Fruit fly (Drosophila melanogaster): Measurements from ENCODE around the gene CG32085.
A peak's percentile ranks its signal among the peaks of the same experiment; 100 is the strongest.

CG32085 gene

dm6 chr3L:11707978-11708632 lies 28.0 kb upstream of the CG32085 start, which contains the start of gene CG11658 (continued):
- TF ChIP-seq CG7357 (GFP tag; IDR thresholded peaks at IDR 0.05) (no peak), so (GFP tag; IDR thresholded peaks at IDR 0.05) (0 out of 3 replicates have a peak, but pooled peaks have one; percentile 14), zen2 (GFP tag; IDR thresholded peaks at IDR 0.05; ENCODE audit: partially characterized antibody) (peak; percentile 40), chn (GFP tag; optimal IDR thresholded peaks at IDR 0.05) (no peak), fd96Cb (tag; optimal IDR thresholded peaks at IDR 0.05) (no peak), Dip2 (GFP tag; IDR thresholded peaks at IDR 0.05) (no peak), Gug (GFP tag; IDR thresholded peaks at IDR 0.05) (peak; percentile 36; the same call in 3 of the 4 replicates), lilli (GFP tag; optimal IDR thresholded peaks at IDR 0.05) (peak; percentile 0), dimm (GFP tag; IDR thresholded peaks at IDR 0.05) (no peak), CG4820 (GFP tag; optimal IDR thresholded peaks at IDR 0.05) (no peak), CG14441 (GFP tag; IDR thresholded peaks at IDR 0.05) (no peak), kni (GFP tag; optimal IDR thresholded peaks at IDR 0.05) (peak; percentile 57), CG6791 (GFP tag; IDR thresholded peaks at IDR 0.05; ENCODE audit: partially characterized antibody) (no peak), Hsf (GFP tag; optimal IDR thresholded peaks at IDR 0.05) (no peak), CG6854 (GFP tag; optimal IDR thresholded peaks at IDR 0.05) (peak; percentile 35), Dad (GFP tag; optimal IDR thresholded peaks at IDR 0.05) (no peak), CG16779 (GFP tag; IDR thresholded peaks at IDR 0.05) (peak; percentile 65; the same call in 1 of the 2 replicates), exex (tag; optimal IDR thresholded peaks at IDR 0.05) (peak; percentile 54), CG3065 (GFP tag; optimal IDR thresholded peaks at IDR 0.05) (no peak), CG32767 (GFP tag; IDR thresholded peaks at IDR 0.05) (peak; percentile 95), CG7963 (GFP tag; IDR thresholded peaks at IDR 0.05; ENCODE audit: partially characterized antibody) (no peak), CG1792 (GFP tag; optimal IDR thresholded peaks at IDR 0.05) (no peak), CG12769 (tag; optimal IDR thresholded peaks at IDR 0.05) (peak; percentile 80), CG17612 (GFP tag; IDR thresholded peaks at IDR 0.05) (no peak), amos (GFP tag; IDR thresholded peaks at IDR 0.05; ENCODE audit: partially characterized antibody) (peak; percentile 15; the same call in 1 of the 2 replicates), da (GFP tag; optimal IDR thresholded peaks at IDR 0.05) (no peak), luna (GFP tag; optimal IDR thresholded peaks at IDR 0.05) (no peak), B-H2 (GFP tag; optimal IDR thresholded peaks at IDR 0.05) (no peak), crol (GFP tag; IDR thresholded peaks at IDR 0.05) (peak; percentile 100), CG17328 (GFP tag; IDR thresholded peaks at IDR 0.05) (peak; percentile 4; the same call in 1 of the 2 replicates), slou (GFP tag; optimal IDR thresholded peaks at IDR 0.05) (no peak), sob (GFP tag; IDR thresholded peaks at IDR 0.05) (no peak), CG31365 (tag; optimal IDR thresholded peaks at IDR 0.05) (no peak), CrebB (tag; optimal IDR thresholded peaks at IDR 0.05) (no peak), CG9797 (GFP tag; optimal IDR thresholded peaks at IDR 0.05) (no peak), abd-A (tag; optimal IDR thresholded peaks at IDR 0.05) (peak; percentile 95), fru (optimal IDR thresholded peaks at IDR 0.05) (no peak), CG6175 (GFP tag; IDR thresholded peaks at IDR 0.05) (peak; percentile 6; the same call in 1 of the 3 replicates), hkb (optimal IDR thresholded peaks at IDR 0.05) (no peak), hkb (GFP tag; IDR thresholded peaks at IDR 0.05) (no peak), dmrt11E (tag; optimal IDR thresholded peaks at IDR 0.05) (no peak), gce (GFP tag; IDR thresholded peaks at IDR 0.05) (0 out of 3 replicates have a peak, but pooled peaks have one; percentile 40), kah (GFP tag; optimal IDR thresholded peaks at IDR 0.05) (peak; percentile 13), CG10209 (GFP tag; optimal IDR thresholded peaks at IDR 0.05) (no peak), CG3838 (GFP tag; optimal IDR thresholded peaks at IDR 0.05) (no peak), ato (GFP tag; IDR thresholded peaks at IDR 0.05; ENCODE audit: partially characterized antibody) (no peak; the same call in 1 of the 2 replicates), zf30C (GFP tag; optimal IDR thresholded peaks at IDR 0.05) (no peak), CG17385 (GFP tag; optimal IDR thresholded peaks at IDR 0.05) (no peak), D19A (tag; optimal IDR thresholded peaks at IDR 0.05) (no peak), CG13424 (tag; optimal IDR thresholded peaks at IDR 0.05) (no peak), MESR4 (GFP tag; optimal IDR thresholded peaks at IDR 0.05) (peak; percentile 49)

Measured in whole organism, embryonic.